Worm (Caenorhabditis elegans): ENCODE data around the gene ZK686.6.

Gene ZK686.6

ce11 chrIII:7792970-7793369, 20.2 kb upstream of the ZK686.6 start:
- TF ChIP-seq nhr-237 (tag; optimal IDR thresholded peaks at IDR 0.05) (no peak), mab-5 (tag; optimal IDR thresholded peaks at IDR 0.05) (peak; percentile 71), lsy-2 (tag; optimal IDR thresholded peaks at IDR 0.05) (peak in 1 of 2 experiments; percentile 21), unc-62 (GFP tag; optimal IDR thresholded peaks at IDR 0.05) (peak; percentile 10), aly-2 (tag; optimal IDR thresholded peaks at IDR 0.05) (no peak)

- TF ChIP-seq zag-1 (tag; optimal IDR thresholded peaks at IDR 0.05): no peak
- peak in 1 of 2 experiments; percentile 76 for TF ChIP-seq lsy-2 (tag; optimal IDR thresholded peaks at IDR 0.05)
Observed at ce11 chrIII:7792209-7792608, 19.4 kb upstream of the ZK686.6 start.

ce11 chrIII:7790522-7790921, 17.7 kb upstream of the ZK686.6 start:
- TF ChIP-seq ztf-11 (tag; optimal IDR thresholded peaks at IDR 0.05) (no peak), nhr-129 (tag; optimal IDR thresholded peaks at IDR 0.05) (peak; percentile 6), nhr-25 (tag; optimal IDR thresholded peaks at IDR 0.05) (no peak), mab-5 (tag; optimal IDR thresholded peaks at IDR 0.05) (peak; percentile 74), nhr-77 (tag; optimal IDR thresholded peaks at IDR 0.05) (no peak), mbf-1 (tag; optimal IDR thresholded peaks at IDR 0.05) (no peak), C34F6.9 (tag; optimal IDR thresholded peaks at IDR 0.05) (no peak), F13H6.1 (tag; optimal IDR thresholded peaks at IDR 0.05) (peak; percentile 22), lsy-2 (tag; optimal IDR thresholded peaks at IDR 0.05) (peak in 1 of 2 experiments; percentile 82), unc-55 (GFP tag; optimal IDR thresholded peaks at IDR 0.05) (peak; percentile 42)

ce11 chrIII:7788410-7788809, 15.6 kb upstream of the ZK686.6 start:
- peak; percentile 64 for TF ChIP-seq mab-5 (tag; optimal IDR thresholded peaks at IDR 0.05)
- no peak for TF ChIP-seq egl-27 (tag; optimal IDR thresholded peaks at IDR 0.05)
- TF ChIP-seq ztf-11 (tag; optimal IDR thresholded peaks at IDR 0.05): no peak
- TF ChIP-seq sma-3 (GFP tag; optimal IDR thresholded peaks at IDR 0.05): no peak

- TF ChIP-seq zag-1 (tag; optimal IDR thresholded peaks at IDR 0.05) (no peak), lsy-2 (tag; optimal IDR thresholded peaks at IDR 0.05) (peak in 1 of 2 experiments; percentile 68), mbf-1 (tag; optimal IDR thresholded peaks at IDR 0.05) (no peak), sem-4 (tag; optimal IDR thresholded peaks at IDR 0.05) (peak; percentile 54), nhr-6 (tag; optimal IDR thresholded peaks at IDR 0.05) (no peak), nhr-25 (tag; optimal IDR thresholded peaks at IDR 0.05) (peak; percentile 9), F13H6.1 (tag; optimal IDR thresholded peaks at IDR 0.05) (peak; percentile 9), sma-3 (GFP tag; optimal IDR thresholded peaks at IDR 0.05) (no peak), mab-5 (tag; optimal IDR thresholded peaks at IDR 0.05) (peak; percentile 98), skn-1 (tag; optimal IDR thresholded peaks at IDR 0.05) (no peak), C34F6.9 (tag; optimal IDR thresholded peaks at IDR 0.05) (peak; percentile 6), egl-27 (tag; optimal IDR thresholded peaks at IDR 0.05) (no peak), mdl-1 (tag; optimal IDR thresholded peaks at IDR 0.05) (no peak), ceh-16 (tag; optimal IDR thresholded peaks at IDR 0.05) (no peak)
Observed at ce11 chrIII:7784201-7784600, 11.4 kb upstream of the ZK686.6 start.

ce11 chrIII:7783354-7783753, 10.6 kb upstream of the ZK686.6 start, which contains the start of gene mab-5:
Gene mab-5, minus strand, starts transcription at chrIII:7783454.
- TF ChIP-seq nhr-77 (tag; optimal IDR thresholded peaks at IDR 0.05) (no peak), nhr-12 (tag; optimal IDR thresholded peaks at IDR 0.05) (no peak), ZK546.5 (tag; optimal IDR thresholded peaks at IDR 0.05) (no peak), nhr-25 (tag; optimal IDR thresholded peaks at IDR 0.05) (no peak), aly-2 (tag; optimal IDR thresholded peaks at IDR 0.05) (no peak), elt-1 (tag; optimal IDR thresholded peaks at IDR 0.05) (no peak), elt-3 (tag; optimal IDR thresholded peaks at IDR 0.05) (no peak), mbf-1 (tag; optimal IDR thresholded peaks at IDR 0.05) (no peak), egl-27 (tag; optimal IDR thresholded peaks at IDR 0.05) (no peak), mab-5 (tag; optimal IDR thresholded peaks at IDR 0.05) (no peak), crh-2 (tag; optimal IDR thresholded peaks at IDR 0.05) (no peak), unc-55 (GFP tag; optimal IDR thresholded peaks at IDR 0.05) (no peak), R02D3.7 (tag; optimal IDR thresholded peaks at IDR 0.05) (no peak), nhr-21 (tag; optimal IDR thresholded peaks at IDR 0.05) (no peak), nhr-237 (tag; optimal IDR thresholded peaks at IDR 0.05) (no peak), sem-4 (tag; optimal IDR thresholded peaks at IDR 0.05) (no peak), skn-1 (tag; optimal IDR thresholded peaks at IDR 0.05) (no peak)

- peak in 1 of 2 experiments; percentile 29 for TF ChIP-seq lsy-2 (tag; optimal IDR thresholded peaks at IDR 0.05)
- TF ChIP-seq mab-5 (tag; optimal IDR thresholded peaks at IDR 0.05): peak; percentile 96
- TF ChIP-seq ZK546.5 (tag; optimal IDR thresholded peaks at IDR 0.05): no peak
- no peak for TF ChIP-seq nhr-12 (tag; optimal IDR thresholded peaks at IDR 0.05)
- TF ChIP-seq nhr-77 (tag; optimal IDR thresholded peaks at IDR 0.05): no peak
- peak; percentile 38 for TF ChIP-seq nhr-129 (tag; optimal IDR thresholded peaks at IDR 0.05)
- no peak for TF ChIP-seq snpc-4 (tag; optimal IDR thresholded peaks at IDR 0.05)
- TF ChIP-seq F13H6.1 (tag; optimal IDR thresholded peaks at IDR 0.05): peak; percentile 19
- TF ChIP-seq zag-1 (tag; optimal IDR thresholded peaks at IDR 0.05): no peak
- TF ChIP-seq nhr-11 (tag; optimal IDR thresholded peaks at IDR 0.05): no peak
- TF ChIP-seq unc-55 (GFP tag; optimal IDR thresholded peaks at IDR 0.05): peak; percentile 63
- no peak for TF ChIP-seq unc-62 (GFP tag; optimal IDR thresholded peaks at IDR 0.05)
- TF ChIP-seq ztf-11 (tag; optimal IDR thresholded peaks at IDR 0.05): no peak
- no peak for TF ChIP-seq nhr-25 (tag; optimal IDR thresholded peaks at IDR 0.05)
Observed at ce11 chrIII:7780566-7781238, 7.9 kb upstream of the ZK686.6 start.
